Fruit fly (Drosophila melanogaster) whole organism, adult: ENCODE results near the gene Ac76E.

Experiments
- CG11617 ChIP-seq: fragments of 200-800 bp; sonication (Bioruptor generic); optimal IDR thresholded peaks from 2 replicates; lab custom pipeline; 2017; ENCODE audit warnings: mild to moderate bottlenecking, missing biosample characterization, missing genetic modification reagents, missing genetic modification characterization
- CG12768 ChIP-seq: fragments of 200-800 bp; sonication (Bioruptor generic); optimal IDR thresholded peaks from 2 replicates; lab custom pipeline; 2017; ENCODE audit warnings: missing biosample characterization, missing genetic modification characterization, mild to moderate bottlenecking, moderate library complexity, missing genetic modification reagents
- CG14711 ChIP-seq: fragments of 200-800 bp; sonication (Bioruptor generic); optimal IDR thresholded peaks from 2 replicates; lab custom pipeline; 2018; ENCODE audit warnings: missing biosample characterization, mild to moderate bottlenecking, missing genetic modification characterization, moderate library complexity
- CG1620 ChIP-seq: fragments of 200-800 bp; sonication (Bioruptor generic); optimal IDR thresholded peaks from 2 replicates; lab custom pipeline; 2016; ENCODE audit warnings: missing biosample characterization, missing genetic modification characterization
- CG33017 ChIP-seq: fragments of 200-800 bp; sonication (Bioruptor generic); optimal IDR thresholded peaks from 2 replicates; lab custom pipeline; 2018; ENCODE audit warnings: missing biosample characterization, mild to moderate bottlenecking, missing genetic modification characterization, moderate library complexity
- CG5204 ChIP-seq: fragments of 200-800 bp; sonication (Bioruptor generic); optimal IDR thresholded peaks from 2 replicates; lab custom pipeline; 2016; ENCODE audit warnings: missing biosample characterization, missing genetic modification characterization
- CG7045 ChIP-seq: fragments of 200-800 bp; sonication (Bioruptor generic); optimal IDR thresholded peaks from 2 replicates; lab custom pipeline; 2017; ENCODE audit warnings: missing biosample characterization, mild to moderate bottlenecking, missing genetic modification characterization
- CG7101 ChIP-seq: fragments of 200-800 bp; sonication (Bioruptor generic); optimal IDR thresholded peaks from 2 replicates; lab custom pipeline; 2018; ENCODE audit warnings: missing biosample characterization, mild to moderate bottlenecking, missing genetic modification characterization, moderate library complexity
- Clk ChIP-seq: fragments of 200-800 bp; sonication (Bioruptor generic); optimal IDR thresholded peaks from 2 replicates; lab custom pipeline; 2017; ENCODE audit warnings: missing biosample characterization, missing genetic modification characterization
- Crg-1 ChIP-seq: fragments of 200-800 bp; sonication (Bioruptor generic); optimal IDR thresholded peaks from 2 replicates; lab custom pipeline; 2016; ENCODE audit warnings: missing biosample characterization, missing genetic modification characterization
- Hr96 ChIP-seq: fragments of 200-800 bp; sonication (Bioruptor generic); optimal IDR thresholded peaks from 2 replicates; lab custom pipeline; 2016; ENCODE audit warnings: missing biosample characterization, missing genetic modification characterization
- Mnt ChIP-seq: fragments of 200-800 bp; sonication (Bioruptor generic); optimal IDR thresholded peaks from 2 replicates; lab custom pipeline; 2016; ENCODE audit warnings: missing biosample characterization, mild to moderate bottlenecking, missing genetic modification characterization
- bab1 ChIP-seq: fragments of 200-800 bp; sonication (Bioruptor generic); optimal IDR thresholded peaks from 3 replicates; lab custom pipeline; 2019; ENCODE audit warnings: missing biosample characterization, mild to moderate bottlenecking, missing genetic modification characterization, moderate library complexity
- cic ChIP-seq: fragments of 200-800 bp; sonication (Bioruptor generic); optimal IDR thresholded peaks from 2 replicates; lab custom pipeline; 2017; ENCODE audit warnings: missing biosample characterization, mild to moderate bottlenecking, missing genetic modification characterization, moderate library complexity
- cnc ChIP-seq, 2 experiments: fragments of >200 bp; optimal IDR thresholded peaks; 2 replicates each; lab custom pipeline; 2017
- kay ChIP-seq: fragments of 200-800 bp; sonication (Bioruptor generic); peaks from one replicate; lab custom pipeline; 2016; ENCODE audit warnings: missing biosample characterization, missing genetic modification characterization, borderline replicate concordance
- ovo ChIP-seq: fragments of 200-800 bp; sonication (Bioruptor generic); optimal IDR thresholded peaks from 2 replicates; lab custom pipeline; 2016; ENCODE audit warnings: missing biosample characterization, missing genetic modification characterization
- pad ChIP-seq: fragments of 200-800 bp; sonication (Bioruptor generic); optimal IDR thresholded peaks from 3 replicates; lab custom pipeline; 2017; ENCODE audit warnings: missing biosample characterization, missing genetic modification characterization, mild to moderate bottlenecking, moderate library complexity, missing genetic modification reagents
- tj ChIP-seq: fragments of 200-800 bp; sonication (Bioruptor generic); optimal IDR thresholded peaks from 3 replicates; lab custom pipeline; 2017; ENCODE audit warnings: missing biosample characterization, mild to moderate bottlenecking, missing genetic modification characterization, moderate library complexity
- toe ChIP-seq: fragments of 200-800 bp; sonication (Bioruptor generic); optimal IDR thresholded peaks from 2 replicates; lab custom pipeline; 2016; ENCODE audit warnings: missing biosample characterization, missing genetic modification characterization

The Ac76E gene

DNA sequence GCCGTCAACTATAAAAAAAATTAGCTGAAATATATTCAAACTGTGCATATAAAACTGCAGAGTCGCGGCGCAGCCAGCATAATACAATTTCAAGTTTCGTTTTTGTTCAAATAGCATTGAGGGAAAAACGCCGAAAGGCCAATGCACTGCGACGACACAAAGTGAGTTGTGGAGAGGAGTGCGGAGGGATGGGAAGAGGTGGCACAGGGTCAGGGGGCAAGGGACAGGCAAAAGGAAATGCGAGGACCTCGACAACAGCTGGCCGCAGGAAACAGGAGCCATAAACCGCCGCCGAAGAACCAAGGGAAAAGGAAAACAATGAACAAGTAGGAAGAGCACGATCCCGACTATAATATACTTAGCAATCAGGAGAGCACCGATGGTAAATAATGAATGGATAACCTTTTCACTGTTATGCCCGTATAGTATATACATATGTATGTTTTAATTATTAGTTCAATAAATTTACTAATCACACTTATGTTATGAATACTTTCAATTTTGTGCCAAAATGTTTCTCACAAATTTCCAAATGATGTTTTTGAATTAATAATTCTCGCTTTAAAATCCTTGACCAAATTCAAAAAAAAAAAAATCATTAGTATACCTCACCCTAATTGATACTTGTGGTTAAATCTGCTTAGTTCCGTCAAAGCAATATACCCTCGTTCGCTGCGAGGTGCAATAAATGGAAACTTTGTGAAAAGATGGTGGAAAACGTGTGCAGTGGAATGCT lies 40.4 kb upstream of the Ac76E start:
- no peak for TF ChIP-seq toe (GFP tag; lab: Kevin White, UChicago)
- no peak for TF ChIP-seq bab1
- no peak for TF ChIP-seq CG7101 (tag; lab: Kevin White, UChicago)
- TF ChIP-seq CG1620 (GFP tag; lab: Kevin White, UChicago): no peak
- TF ChIP-seq CG7045 (GFP tag; lab: Kevin White, UChicago): no peak
- TF ChIP-seq cnc (optimal IDR thresholded peaks at IDR 0.05; lab: Kevin White, UChicago): no peak
- TF ChIP-seq CG14711 (tag; lab: Kevin White, UChicago): no peak
- no peak for TF ChIP-seq CG33017 (tag; lab: Kevin White, UChicago)
- no peak for TF ChIP-seq Mnt

DNA sequence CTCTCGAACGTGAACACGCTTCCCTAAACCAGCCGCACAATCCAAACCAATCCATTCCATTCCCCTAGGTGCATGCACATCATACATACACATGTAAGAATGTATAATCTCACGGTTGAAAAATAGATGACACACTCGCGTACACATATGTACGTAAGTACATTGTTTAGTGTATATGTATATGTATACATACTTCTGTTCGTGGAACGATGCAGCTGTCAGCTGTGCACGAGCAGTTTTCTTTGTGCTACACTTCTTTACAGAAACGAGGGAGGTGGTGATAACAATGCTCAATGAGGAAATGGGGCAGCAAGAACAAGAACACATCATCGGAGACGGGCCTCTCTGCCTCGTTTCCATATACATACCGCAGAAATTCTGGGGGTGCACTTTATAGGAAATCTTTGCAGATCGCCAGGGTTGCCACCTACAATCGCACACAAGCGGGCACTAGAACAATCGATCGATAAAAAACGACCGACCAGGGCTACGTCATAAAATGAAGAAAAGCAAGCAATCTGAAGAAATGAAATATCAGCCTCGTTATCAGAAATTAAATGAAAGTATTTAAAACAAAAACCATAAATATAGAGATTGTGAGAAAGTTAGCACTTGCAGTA lies 39.7 kb upstream of the Ac76E start:
- no peak for TF ChIP-seq CG7101 (tag; lab: Kevin White, UChicago)
- TF ChIP-seq pad (GFP tag; lab: Kevin White, UChicago): peak; percentile 5
- TF ChIP-seq CG7045 (GFP tag; lab: Kevin White, UChicago): no peak
- TF ChIP-seq CG14711 (tag; lab: Kevin White, UChicago): peak; percentile 87
- no peak for TF ChIP-seq cnc (optimal IDR thresholded peaks at IDR 0.05; lab: Kevin White, UChicago)
- no peak for TF ChIP-seq CG33017 (tag; lab: Kevin White, UChicago)
- no peak for TF ChIP-seq toe (GFP tag; lab: Kevin White, UChicago)
- peak; percentile 14 for TF ChIP-seq CG11617
- TF ChIP-seq Crg-1: no peak
- TF ChIP-seq Hr96 (GFP tag; lab: Kevin White, UChicago): no peak
- TF ChIP-seq CG1620 (GFP tag; lab: Kevin White, UChicago): no peak
- no peak for TF ChIP-seq ovo (GFP tag; lab: Kevin White, UChicago)
- TF ChIP-seq CG12768 (GFP tag; lab: Kevin White, UChicago): peak; percentile 47
- TF ChIP-seq bab1: no peak
- peak; percentile 55 for TF ChIP-seq Mnt
- TF ChIP-seq tj (GFP tag; lab: Kevin White, UChicago): peak; percentile 1
- no peak for TF ChIP-seq Clk (GFP tag; lab: Kevin White, UChicago)
- TF ChIP-seq kay (GFP tag; lab: Kevin White, UChicago): peak; percentile 95
- TF ChIP-seq cic: peak; percentile 73
- no peak for TF ChIP-seq CG5204 (GFP tag; lab: Kevin White, UChicago)

DNA sequence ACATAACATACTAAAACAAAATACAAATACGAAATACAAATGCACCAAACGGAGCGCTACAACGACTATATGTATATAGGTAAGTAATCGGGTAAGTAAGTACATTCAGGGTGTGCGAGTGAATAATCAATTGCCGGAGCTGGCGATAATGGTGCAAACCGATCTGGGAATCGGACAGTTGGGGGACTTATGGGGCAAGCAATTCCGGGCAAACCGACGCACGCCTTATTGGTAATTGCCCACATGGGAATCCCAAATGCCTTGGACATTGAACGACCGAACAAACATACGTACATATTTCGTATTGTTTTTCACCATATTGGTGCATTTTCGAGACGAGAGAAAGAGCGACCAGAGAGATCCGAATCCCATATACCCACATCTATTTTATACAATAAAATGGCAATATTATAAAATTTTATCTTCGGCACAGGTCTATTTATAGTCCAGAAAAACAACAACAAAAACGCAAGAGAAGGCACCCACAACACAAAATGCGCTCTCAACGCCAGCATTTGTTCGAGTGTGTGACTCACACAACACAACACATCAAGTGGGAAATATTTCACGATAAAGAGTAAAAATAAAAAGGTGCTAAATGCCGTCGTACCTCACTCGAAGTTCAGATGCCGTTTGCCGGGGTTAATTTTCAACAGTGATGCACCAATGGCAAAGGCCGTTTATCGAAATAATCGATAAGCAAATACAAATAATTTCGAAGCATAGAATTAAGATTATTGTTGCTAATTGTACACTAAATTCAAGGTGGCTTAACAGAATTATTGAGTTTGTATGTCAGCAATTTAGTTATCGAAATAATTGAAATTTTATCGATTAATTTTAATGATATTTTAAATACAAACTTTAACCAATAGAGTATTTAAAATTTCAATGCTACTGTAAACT lies 38.6 kb upstream of the Ac76E start:
- TF ChIP-seq CG12768 (GFP tag; lab: Kevin White, UChicago) (peak; percentile 35), tj (GFP tag; lab: Kevin White, UChicago) (no peak), kay (GFP tag; lab: Kevin White, UChicago) (peak; percentile 99), ovo (GFP tag; lab: Kevin White, UChicago) (no peak), bab1 (no peak), cic (peak; percentile 56), CG14711 (tag; lab: Kevin White, UChicago) (no peak), CG11617 (peak; percentile 21)

DNA sequence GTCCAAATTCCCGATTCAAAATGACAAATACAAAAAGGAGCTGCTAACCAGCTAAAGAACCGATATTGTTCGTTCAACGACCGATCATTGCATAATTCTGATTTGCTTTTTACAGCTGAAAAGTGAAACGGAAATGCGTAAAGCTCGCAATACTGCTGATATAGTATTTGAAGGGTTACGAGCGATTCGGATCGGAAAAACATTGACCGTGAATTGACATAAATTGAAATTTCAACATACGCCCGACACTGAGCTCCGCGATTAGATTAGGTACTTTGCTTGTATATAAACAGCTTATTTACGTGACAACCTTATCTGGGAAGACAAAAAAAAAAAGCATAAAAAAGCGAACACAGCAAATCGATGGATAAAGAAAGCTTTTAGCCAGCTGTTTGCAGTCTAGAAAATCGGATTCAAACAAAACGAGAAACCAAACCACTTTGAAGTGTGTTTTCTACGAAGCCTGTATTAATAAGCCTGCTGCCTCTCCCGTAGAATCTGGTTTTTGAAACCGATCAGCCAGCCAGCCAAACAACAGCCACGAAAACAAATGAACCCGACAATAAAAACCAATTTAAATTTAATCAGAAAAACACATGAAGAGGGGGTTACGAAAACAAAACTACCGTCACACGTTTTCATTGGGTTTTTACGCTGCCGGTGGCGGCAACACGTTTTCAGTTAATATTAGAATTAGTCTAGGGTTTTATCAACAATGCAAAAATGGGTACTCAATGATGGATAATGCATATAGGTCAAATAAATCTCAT lies 37.4 kb upstream of the Ac76E start:
- TF ChIP-seq CG5204 (GFP tag; lab: Kevin White, UChicago) (no peak), bab1 (no peak), cic (peak; percentile 58), kay (GFP tag; lab: Kevin White, UChicago) (peak; percentile 26), tj (GFP tag; lab: Kevin White, UChicago) (peak; percentile 15), toe (GFP tag; lab: Kevin White, UChicago) (no peak), cnc (optimal IDR thresholded peaks at IDR 0.05; lab: Kevin White, UChicago) (peak in 1 of 2 experiments; percentile 59), CG12768 (GFP tag; lab: Kevin White, UChicago) (peak; percentile 38)

DNA sequence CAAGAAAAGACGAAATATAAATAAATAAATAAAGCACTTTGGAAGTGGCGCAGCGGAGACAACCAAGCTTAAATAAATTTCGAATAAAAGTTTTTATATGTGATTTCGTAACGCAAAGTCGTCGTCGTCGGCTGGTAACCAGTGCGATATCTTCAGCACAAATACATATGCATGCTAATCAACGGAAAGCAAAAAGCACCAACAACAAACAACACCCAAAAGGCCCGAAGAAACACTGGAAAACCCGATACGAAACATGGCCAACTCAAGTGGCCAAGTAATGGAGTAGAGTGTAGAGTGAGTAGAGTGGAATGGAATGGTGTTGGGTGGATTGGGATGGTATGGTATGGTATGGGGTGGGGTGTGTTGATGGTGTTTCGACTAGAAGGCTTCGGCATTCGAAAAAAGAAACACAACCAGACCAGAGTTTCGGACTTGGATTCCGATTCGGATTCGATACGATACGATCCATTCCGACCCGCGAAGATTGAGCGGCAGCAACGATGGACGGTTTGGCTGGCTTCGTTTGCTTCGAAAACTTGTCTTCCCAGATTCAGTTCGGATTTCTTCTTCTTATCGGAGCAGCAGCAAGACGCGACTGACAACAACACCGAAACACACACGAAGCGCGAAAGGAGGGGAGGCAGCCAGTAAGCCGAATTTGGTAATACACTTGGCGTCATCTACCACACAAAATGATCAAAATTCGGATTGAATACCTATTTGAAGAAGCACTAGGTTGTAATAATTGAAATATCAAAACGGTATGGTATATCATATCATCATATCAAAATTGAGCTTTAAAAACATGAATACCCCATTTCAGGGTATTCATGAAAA lies 36.3 kb upstream of the Ac76E start:
- peak; percentile 54 for TF ChIP-seq bab1
- TF ChIP-seq CG12768 (GFP tag; lab: Kevin White, UChicago): peak; percentile 4
- no peak for TF ChIP-seq pad (GFP tag; lab: Kevin White, UChicago)
- peak; percentile 11 for TF ChIP-seq CG7045 (GFP tag; lab: Kevin White, UChicago)
- peak; percentile 56 for TF ChIP-seq CG7101 (tag; lab: Kevin White, UChicago)
- peak; percentile 40 for TF ChIP-seq CG33017 (tag; lab: Kevin White, UChicago)
